Fruit fly (Drosophila melanogaster): ENCODE results near the gene Pde11.

The Pde11 gene

DNA sequence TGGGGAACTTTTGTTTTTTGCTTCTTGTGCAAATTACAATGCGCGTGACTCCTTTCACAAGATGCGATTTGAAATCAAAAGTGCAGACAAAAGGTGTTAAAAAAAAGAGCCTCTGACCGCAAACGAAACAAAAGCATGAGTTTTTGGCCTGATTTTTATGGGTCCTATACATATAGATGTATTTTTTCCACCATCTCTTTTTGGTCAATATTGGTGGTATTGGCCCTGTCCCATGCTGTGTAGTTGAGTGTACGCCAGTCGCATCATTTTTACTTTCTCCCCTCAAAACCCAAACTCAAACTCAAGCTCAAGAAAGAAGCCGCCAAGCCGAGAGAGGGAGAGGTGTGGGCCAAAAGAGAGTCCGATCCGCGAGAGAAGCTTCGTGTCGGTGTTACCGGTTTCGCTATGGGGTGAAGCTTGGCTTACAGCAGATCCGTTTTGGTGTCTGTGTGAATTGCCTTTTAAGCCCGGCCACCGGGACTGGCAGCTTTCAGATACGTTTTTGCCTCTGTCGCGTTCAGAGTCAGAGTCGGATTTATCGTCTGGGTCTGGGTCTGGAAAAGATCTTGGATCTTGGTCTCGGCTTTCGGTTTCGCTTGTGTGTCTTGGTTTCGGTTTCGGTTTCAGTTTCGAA, 73.0 kb downstream of the Pde11 start, which contains the start of gene CG10211:
Gene CG10211 (plus strand): TSS at position 486 of the 634 bp plus-strand sequence.
- TF ChIP-seq pad (GFP tag; optimal IDR thresholded peaks at IDR 0.05) = no peak
- TF ChIP-seq Mnt (GFP tag; optimal IDR thresholded peaks at IDR 0.05) = no peak
- TF ChIP-seq Hr96 (GFP tag; optimal IDR thresholded peaks at IDR 0.05) = no peak
- TF ChIP-seq tj (GFP tag; optimal IDR thresholded peaks at IDR 0.05) = no peak
- no peak for TF ChIP-seq toe (GFP tag; optimal IDR thresholded peaks at IDR 0.05)
- no peak for TF ChIP-seq CG12768 (GFP tag; optimal IDR thresholded peaks at IDR 0.05)
- no peak for TF ChIP-seq kay (GFP tag; ENCODE audit: borderline replicate concordance)
- no peak for TF ChIP-seq CG14711 (tag; optimal IDR thresholded peaks at IDR 0.05)
- TF ChIP-seq CG7045 (GFP tag; optimal IDR thresholded peaks at IDR 0.05) = no peak
- TF ChIP-seq CG1620 (GFP tag; optimal IDR thresholded peaks at IDR 0.05) = no peak
- TF ChIP-seq bab1 (GFP tag; optimal IDR thresholded peaks at IDR 0.05) = no peak
- no peak for TF ChIP-seq Clk (GFP tag; optimal IDR thresholded peaks at IDR 0.05)
- no peak for TF ChIP-seq Crg-1 (GFP tag; optimal IDR thresholded peaks at IDR 0.05)
- TF ChIP-seq CG5204 (GFP tag; optimal IDR thresholded peaks at IDR 0.05) = no peak
- no peak for TF ChIP-seq cnc (optimal IDR thresholded peaks at IDR 0.05)
- no peak for TF ChIP-seq cic (GFP tag; optimal IDR thresholded peaks at IDR 0.05)

DNA sequence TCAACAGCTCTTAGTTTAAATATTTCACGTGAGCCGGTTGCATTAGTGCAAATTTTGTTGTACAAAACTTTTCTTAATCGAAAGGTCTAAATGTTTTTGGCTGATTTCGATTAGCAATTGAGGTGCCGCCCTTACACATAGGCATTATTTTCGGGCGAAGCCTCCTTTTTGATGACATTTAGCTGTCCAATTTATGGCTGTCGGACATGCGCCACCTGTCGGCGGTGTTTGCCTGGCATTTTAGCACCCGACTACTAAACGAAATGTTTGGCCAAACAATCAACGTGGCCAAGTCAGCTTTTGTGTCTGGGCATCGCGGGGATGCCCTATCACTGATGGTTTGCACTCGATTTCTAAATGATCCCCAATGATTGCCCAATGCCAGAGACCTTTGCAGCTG, 73.8 kb downstream of the Pde11 start:
- TF ChIP-seq tj (GFP tag; optimal IDR thresholded peaks at IDR 0.05) (no peak), bab1 (GFP tag; optimal IDR thresholded peaks at IDR 0.05) (no peak), CG14711 (tag; optimal IDR thresholded peaks at IDR 0.05) (no peak), Clk (GFP tag; optimal IDR thresholded peaks at IDR 0.05) (no peak), cic (GFP tag; optimal IDR thresholded peaks at IDR 0.05) (no peak), cnc (optimal IDR thresholded peaks at IDR 0.05) (no peak), pad (GFP tag; optimal IDR thresholded peaks at IDR 0.05) (no peak), Mnt (GFP tag; optimal IDR thresholded peaks at IDR 0.05) (no peak), CG11617 (GFP tag; optimal IDR thresholded peaks at IDR 0.05) (no peak), CG12768 (GFP tag; optimal IDR thresholded peaks at IDR 0.05) (no peak), CG7045 (GFP tag; optimal IDR thresholded peaks at IDR 0.05) (no peak), ovo (GFP tag; optimal IDR thresholded peaks at IDR 0.05) (no peak), CG1620 (GFP tag; optimal IDR thresholded peaks at IDR 0.05) (no peak), toe (GFP tag; optimal IDR thresholded peaks at IDR 0.05) (no peak), kay (GFP tag; ENCODE audit: borderline replicate concordance) (no peak), Hr96 (GFP tag; optimal IDR thresholded peaks at IDR 0.05) (no peak)

DNA sequence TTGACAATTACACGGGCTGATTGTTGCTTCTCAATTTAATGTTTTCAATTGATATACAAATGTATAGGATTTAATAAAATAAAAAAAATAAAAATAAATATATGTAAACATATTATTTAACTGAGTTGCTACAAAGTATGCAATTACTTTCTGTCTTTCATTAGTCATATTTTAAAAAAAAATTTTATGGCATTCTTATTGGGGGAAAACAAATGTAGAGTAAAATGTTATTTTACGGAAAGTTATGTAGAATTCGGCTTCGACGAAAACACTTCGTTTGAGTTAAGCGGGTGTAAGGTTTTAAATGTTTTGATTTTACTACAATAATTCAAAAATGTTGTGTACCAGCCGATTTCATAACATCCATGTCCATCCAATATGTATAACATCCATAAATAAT, 76.7 kb downstream of the Pde11 start:
- TF ChIP-seq Mnt (GFP tag; optimal IDR thresholded peaks at IDR 0.05) = no peak
- TF ChIP-seq CG7045 (GFP tag; optimal IDR thresholded peaks at IDR 0.05) = no peak
- no peak for TF ChIP-seq kay (GFP tag; ENCODE audit: borderline replicate concordance)
- TF ChIP-seq CG7101 (tag; optimal IDR thresholded peaks at IDR 0.05) = no peak
- TF ChIP-seq Clk (GFP tag; optimal IDR thresholded peaks at IDR 0.05) = no peak
- no peak for TF ChIP-seq tj (GFP tag; optimal IDR thresholded peaks at IDR 0.05)
- TF ChIP-seq ovo (GFP tag; optimal IDR thresholded peaks at IDR 0.05) = no peak
- TF ChIP-seq CG33017 (tag; optimal IDR thresholded peaks at IDR 0.05) = no peak
- TF ChIP-seq CG1620 (GFP tag; optimal IDR thresholded peaks at IDR 0.05) = no peak
- no peak for TF ChIP-seq CG5204 (GFP tag; optimal IDR thresholded peaks at IDR 0.05)

DNA sequence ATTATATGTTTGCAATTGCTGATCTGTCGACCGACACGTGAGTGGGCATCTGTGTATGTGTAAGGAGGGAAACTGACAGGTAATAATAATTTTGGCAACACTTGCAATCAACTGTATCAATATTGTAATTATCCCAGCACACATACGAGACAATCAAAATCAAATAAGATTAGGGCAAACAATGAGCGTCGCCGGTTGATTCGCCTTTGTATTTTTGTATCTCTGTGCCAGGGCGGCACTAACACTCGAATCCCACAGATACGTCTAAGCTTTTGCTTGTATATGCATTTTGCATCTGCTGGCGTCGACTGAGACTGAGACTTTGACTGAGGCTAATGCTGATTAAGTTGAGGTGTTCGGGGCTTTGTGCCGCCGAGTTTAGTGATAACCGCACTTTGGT, 81.0 kb downstream of the Pde11 start, which contains the start of gene Ugt301D1:
Gene Ugt301D1 (plus strand): TSS at position 380 of the 400 bp plus-strand sequence.
- no peak for TF ChIP-seq CG33017 (tag; optimal IDR thresholded peaks at IDR 0.05)
- TF ChIP-seq CG12768 (GFP tag; optimal IDR thresholded peaks at IDR 0.05) = peak; percentile 60
- peak; percentile 26 for TF ChIP-seq CG7101 (tag; optimal IDR thresholded peaks at IDR 0.05)
- peak; percentile 86 for TF ChIP-seq kay (GFP tag; ENCODE audit: borderline replicate concordance)
- peak; percentile 68 for TF ChIP-seq cic (GFP tag; optimal IDR thresholded peaks at IDR 0.05)
- peak; percentile 33 for TF ChIP-seq pad (GFP tag; optimal IDR thresholded peaks at IDR 0.05)
- TF ChIP-seq CG11617 (GFP tag; optimal IDR thresholded peaks at IDR 0.05) = peak; percentile 38
- TF ChIP-seq Mnt (GFP tag; optimal IDR thresholded peaks at IDR 0.05) = peak; percentile 43
- no peak for TF ChIP-seq Hr96 (GFP tag; optimal IDR thresholded peaks at IDR 0.05)
- TF ChIP-seq CG7045 (GFP tag; optimal IDR thresholded peaks at IDR 0.05) = peak; percentile 15
- TF ChIP-seq Clk (GFP tag; optimal IDR thresholded peaks at IDR 0.05) = no peak

DNA sequence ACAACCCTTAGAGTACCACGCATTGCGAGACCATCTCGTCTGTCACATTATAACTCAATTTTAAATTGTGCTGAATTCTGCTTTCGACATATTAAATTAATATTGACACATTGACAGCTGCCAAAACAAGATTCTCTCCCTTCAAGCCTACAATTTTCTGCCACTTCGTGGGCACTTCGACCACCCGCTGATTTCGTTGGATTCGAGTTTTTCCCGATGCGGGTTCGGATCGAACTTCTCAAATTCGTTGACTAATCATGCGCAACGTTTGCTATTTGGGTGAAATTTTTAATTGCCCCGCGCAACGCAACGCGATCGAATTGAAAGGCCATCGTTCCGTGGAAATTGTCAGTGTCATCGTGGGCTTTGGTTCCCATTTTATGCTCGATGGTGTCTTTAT, 83.2 kb downstream of the Pde11 start:
- TF ChIP-seq pad (GFP tag; optimal IDR thresholded peaks at IDR 0.05) (no peak), Clk (GFP tag; optimal IDR thresholded peaks at IDR 0.05) (no peak), tj (GFP tag; optimal IDR thresholded peaks at IDR 0.05) (no peak), CG11617 (GFP tag; optimal IDR thresholded peaks at IDR 0.05) (no peak)

DNA sequence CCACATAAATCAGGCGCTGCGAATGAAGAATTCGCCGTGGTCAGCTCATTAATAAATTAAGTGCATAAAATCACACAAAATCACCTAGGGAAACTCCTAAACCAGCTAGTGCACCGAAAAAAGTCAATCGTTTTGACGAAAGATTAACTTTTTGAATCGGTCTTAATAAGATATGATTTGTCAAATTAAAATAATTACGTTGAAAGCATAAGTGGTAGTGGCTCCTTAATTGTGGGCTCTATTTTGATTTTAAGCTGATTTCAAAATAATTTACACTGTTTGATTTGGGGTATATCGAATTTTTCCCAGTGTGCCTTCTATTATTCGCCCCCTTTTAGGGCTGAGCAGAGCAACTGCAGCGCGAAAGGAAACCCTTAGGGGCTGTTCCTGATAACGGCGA, 84.7 kb downstream of the Pde11 start:
- TF ChIP-seq kay (GFP tag; ENCODE audit: borderline replicate concordance) (no peak), Crg-1 (GFP tag; optimal IDR thresholded peaks at IDR 0.05) (no peak), CG7101 (tag; optimal IDR thresholded peaks at IDR 0.05) (no peak), cic (GFP tag; optimal IDR thresholded peaks at IDR 0.05) (no peak), CG11617 (GFP tag; optimal IDR thresholded peaks at IDR 0.05) (no peak), CG14711 (tag; optimal IDR thresholded peaks at IDR 0.05) (no peak), tj (GFP tag; optimal IDR thresholded peaks at IDR 0.05) (no peak), Clk (GFP tag; optimal IDR thresholded peaks at IDR 0.05) (no peak), CG33017 (tag; optimal IDR thresholded peaks at IDR 0.05) (no peak), toe (GFP tag; optimal IDR thresholded peaks at IDR 0.05) (no peak)

DNA sequence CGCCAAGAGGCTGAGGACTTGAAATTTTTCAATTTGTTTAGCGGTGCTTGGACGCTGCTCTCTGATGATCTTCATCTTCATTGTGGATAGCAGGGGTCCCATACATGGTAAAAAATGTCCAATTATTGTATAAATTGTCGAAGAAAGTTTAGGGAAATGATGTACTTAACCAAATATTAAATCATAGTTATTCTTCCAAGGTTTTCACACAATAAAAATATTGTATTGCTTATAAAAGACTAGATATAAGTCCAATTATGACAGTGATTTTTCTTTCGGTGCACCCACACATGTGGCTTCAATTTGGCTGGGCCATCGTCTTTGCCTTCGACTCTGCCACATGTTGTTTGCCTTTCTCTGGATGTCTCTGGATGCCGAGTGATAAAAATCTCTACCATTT, 85.3 kb downstream of the Pde11 start:
- TF ChIP-seq CG33017 (tag; optimal IDR thresholded peaks at IDR 0.05) (no peak), CG5204 (GFP tag; optimal IDR thresholded peaks at IDR 0.05) (no peak), Crg-1 (GFP tag; optimal IDR thresholded peaks at IDR 0.05) (no peak), Mnt (GFP tag; optimal IDR thresholded peaks at IDR 0.05) (no peak), CG14711 (tag; optimal IDR thresholded peaks at IDR 0.05) (no peak), CG11617 (GFP tag; optimal IDR thresholded peaks at IDR 0.05) (no peak), tj (GFP tag; optimal IDR thresholded peaks at IDR 0.05) (no peak), CG7101 (tag; optimal IDR thresholded peaks at IDR 0.05) (no peak), cic (GFP tag; optimal IDR thresholded peaks at IDR 0.05) (no peak), bab1 (GFP tag; optimal IDR thresholded peaks at IDR 0.05) (no peak), CG7045 (GFP tag; optimal IDR thresholded peaks at IDR 0.05) (no peak), pad (GFP tag; optimal IDR thresholded peaks at IDR 0.05) (no peak), Clk (GFP tag; optimal IDR thresholded peaks at IDR 0.05) (no peak), CG12768 (GFP tag; optimal IDR thresholded peaks at IDR 0.05) (no peak), kay (GFP tag; ENCODE audit: borderline replicate concordance) (no peak), CG1620 (GFP tag; optimal IDR thresholded peaks at IDR 0.05) (no peak), ovo (GFP tag; optimal IDR thresholded peaks at IDR 0.05) (no peak), Hr96 (GFP tag; optimal IDR thresholded peaks at IDR 0.05) (no peak)
